Worm (Caenorhabditis elegans) whole organism, mixed stage, embryonic: ENCODE results near the gene ser-1.

Source experiments
- ceh-39 ChIP-seq: fragments of 150-350 bp; optimal IDR thresholded peaks from 2 replicates; lab custom pipeline; 2014; ENCODE audit warnings: missing biosample characterization, missing genetic modification characterization
- nhr-12 ChIP-seq: fragments of 150-350 bp; optimal IDR thresholded peaks from 2 replicates; lab custom pipeline; 2014; ENCODE audit warnings: missing biosample characterization, missing genetic modification characterization
- nhr-28 ChIP-seq: fragments of 150-350 bp; optimal IDR thresholded peaks from 2 replicates; lab custom pipeline; 2014; ENCODE audit warnings: missing biosample characterization, missing genetic modification characterization
- nhr-76 ChIP-seq: sonication (generic microtip); optimal IDR thresholded peaks from 2 replicates; lab custom pipeline; 2017; ENCODE audit warnings: missing biosample characterization, missing genetic modification characterization
- snpc-4 ChIP-seq: fragments of 150-350 bp; optimal IDR thresholded peaks from 2 replicates; lab custom pipeline; 2014; ENCODE audit warnings: missing biosample characterization, missing genetic modification characterization
- unc-62 ChIP-seq: fragments of 150-350 bp; optimal IDR thresholded peaks from 2 replicates; lab custom pipeline; 2014; ENCODE audit warnings: missing biosample characterization, missing genetic modification reagents, missing genetic modification characterization
- ztf-11 ChIP-seq: fragments of 150-350 bp; optimal IDR thresholded peaks from 2 replicates; lab custom pipeline; 2014; ENCODE audit warnings: missing biosample characterization, missing genetic modification characterization

ce11 chrX:16536230-16536940 lies 43.2 kb upstream of the ser-1 start, which contains the start of gene pat-9:
- TF ChIP-seq ztf-11 (no peak), nhr-76 (tag; lab: Kevin White, UChicago) (no peak), ceh-39 (tag; lab: Kevin White, UChicago) (no peak), unc-62 (GFP tag; lab: Kevin White, UChicago) (no peak), nhr-28 (tag; lab: Kevin White, UChicago) (no peak), nhr-12 (tag; lab: Kevin White, UChicago) (no peak), snpc-4 (tag; lab: Kevin White, UChicago) (no peak)
